Fruit fly (Drosophila melanogaster) whole organism, pupa: Measurements from ENCODE around the gene HP1c.

Experiments
- CG10348 ChIP-seq: fragments of 200-800 bp; sonication (Bioruptor generic); IDR thresholded peaks from 2 replicates; pipeline ENCODE4 v1.3.6; 2022; ENCODE audit warnings: missing biosample characterization, missing genetic modification characterization
- CG12605 ChIP-seq: fragments of 200-800 bp; sonication (Bioruptor generic); IDR thresholded peaks from 2 replicates; pipeline ENCODE4 v1.3.6; 2022; ENCODE audit warnings: missing biosample characterization, missing genetic modification characterization
- CG13204 ChIP-seq: fragments of 200-800 bp; sonication (Bioruptor generic); optimal IDR thresholded peaks from 2 replicates; lab custom pipeline; 2018; ENCODE audit warnings: missing biosample characterization, mild to moderate bottlenecking, missing genetic modification characterization, moderate library complexity
- CG14655 ChIP-seq: fragments of 200-800 bp; sonication (Bioruptor generic); optimal IDR thresholded peaks from 3 replicates; lab custom pipeline; 2017; ENCODE audit warnings: mild to moderate bottlenecking, missing biosample characterization, missing genetic modification reagents, missing genetic modification characterization
- CG15710 ChIP-seq: fragments of 200-800 bp; sonication (Bioruptor generic); optimal IDR thresholded peaks from 2 replicates; lab custom pipeline; 2018; ENCODE audit warnings: missing biosample characterization, mild to moderate bottlenecking, missing genetic modification characterization, moderate library complexity
- CG17806 ChIP-seq: fragments of 200-800 bp; sonication (Bioruptor generic); optimal IDR thresholded peaks from 2 replicates; lab custom pipeline; 2018; ENCODE audit warnings: missing biosample characterization, mild to moderate bottlenecking, missing genetic modification characterization, moderate library complexity
- CG32121 ChIP-seq: fragments of 200-800 bp; sonication (Bioruptor generic); IDR thresholded peaks from 2 replicates; pipeline ENCODE4 v1.3.6; 2022; ENCODE audit warnings: missing biosample characterization, missing genetic modification characterization
- CG34367 ChIP-seq: fragments of 200-800 bp; sonication (Bioruptor generic); optimal IDR thresholded peaks from 2 replicates; lab custom pipeline; 2018; ENCODE audit warnings: missing biosample characterization, mild to moderate bottlenecking, missing genetic modification characterization
- CG4496 ChIP-seq: fragments of 200-800 bp; sonication (Bioruptor generic); IDR thresholded peaks from 3 replicates; pipeline ENCODE4 v1.3.6; 2022; ENCODE audit warnings: missing biosample characterization, missing genetic modification characterization
- CG8159 ChIP-seq: fragments of 200-800 bp; sonication (Bioruptor generic); optimal IDR thresholded peaks from 3 replicates; lab custom pipeline; 2018; ENCODE audit warnings: missing biosample characterization, mild to moderate bottlenecking, missing genetic modification characterization, moderate library complexity
- CG8301 ChIP-seq: fragments of 200-800 bp; sonication (Bioruptor generic); optimal IDR thresholded peaks from 2 replicates; lab custom pipeline; 2018; ENCODE audit warnings: missing biosample characterization, mild to moderate bottlenecking, missing genetic modification characterization
- CG9948 ChIP-seq: fragments of 200-800 bp; sonication (Bioruptor generic); optimal IDR thresholded peaks from 2 replicates; lab custom pipeline; 2018; ENCODE audit warnings: missing biosample characterization, mild to moderate bottlenecking, missing genetic modification characterization, moderate library complexity
- D1 ChIP-seq: fragments of 200-800 bp; sonication (Bioruptor generic); optimal IDR thresholded peaks from 2 replicates; lab custom pipeline; 2018; ENCODE audit warnings: missing biosample characterization, mild to moderate bottlenecking, missing genetic modification characterization, moderate library complexity
- EcR ChIP-seq: fragments of 200-800 bp; sonication (Bioruptor generic); optimal IDR thresholded peaks from 3 replicates; lab custom pipeline; 2019; ENCODE audit warnings: missing biosample characterization, missing genetic modification characterization, mild to moderate bottlenecking, moderate library complexity, missing genetic modification reagents
- Ets98B ChIP-seq: fragments of 200-800 bp; sonication (Bioruptor generic); IDR thresholded peaks from 2 replicates; pipeline ENCODE4 v1.3.6; 2022; ENCODE audit warnings: missing biosample characterization, missing genetic modification characterization
- Pif1A ChIP-seq: fragments of 200-800 bp; sonication (Bioruptor generic); optimal IDR thresholded peaks from 3 replicates; lab custom pipeline; 2016; ENCODE audit warnings: missing biosample characterization, missing genetic modification characterization
- Pif1B ChIP-seq: fragments of 200-800 bp; sonication (Bioruptor generic); optimal IDR thresholded peaks from 3 replicates; lab custom pipeline; 2016; ENCODE audit warnings: missing biosample characterization, missing genetic modification characterization
- Snoo ChIP-seq: fragments of 200-800 bp; sonication (Bioruptor generic); optimal IDR thresholded peaks from 3 replicates; lab custom pipeline; 2017; ENCODE audit warnings: missing biosample characterization, mild to moderate bottlenecking, missing genetic modification characterization, inconsistent platforms
- fd96Ca ChIP-seq: fragments of 200-800 bp; sonication (Bioruptor generic); IDR thresholded peaks from 3 replicates; pipeline ENCODE4 v1.3.6; 2022; ENCODE audit warnings: missing biosample characterization, missing genetic modification characterization
- gl ChIP-seq: fragments of 200-800 bp; sonication (Bioruptor generic); optimal IDR thresholded peaks from 2 replicates; lab custom pipeline; 2018; ENCODE audit warnings: missing biosample characterization, mild to moderate bottlenecking, missing genetic modification characterization
- rn ChIP-seq: fragments of 200-800 bp; sonication (Bioruptor generic); IDR thresholded peaks from 2 replicates; pipeline ENCODE4 v1.3.6; 2022; ENCODE audit warnings: missing biosample characterization, missing genetic modification characterization

HP1c gene

dm6 chr3R:22767599-22767998, 22.2 kb downstream of the HP1c start, which contains the start of gene CG13841:
Gene CG13841, minus strand, starts transcription at chr3R:22767699.
- TF ChIP-seq CG9948 (tag; lab: Kevin White, UChicago) (no peak), CG15710 (no peak), Pif1A (GFP tag; lab: Kevin White, UChicago) (no peak), fd96Ca (GFP tag; lab: Robert Waterston, UW) (no peak), CG12605 (no peak), gl (no peak), Pif1B (GFP tag; lab: Kevin White, UChicago) (no peak), Snoo (tag; lab: Kevin White, UChicago) (no peak), Ets98B (GFP tag; lab: Robert Waterston, UW) (no peak), rn (GFP tag; lab: Robert Waterston, UW) (no peak)

dm6 chr3R:22768633-22769032, 23.2 kb downstream of the HP1c start, which contains the start of gene CG43091:
Gene CG43091, minus strand, starts transcription at chr3R:22768733.
- TF ChIP-seq CG8301 (no peak), Pif1B (GFP tag; lab: Kevin White, UChicago) (no peak), EcR (GFP tag; lab: Kevin White, UChicago) (no peak), rn (GFP tag; lab: Robert Waterston, UW) (no peak), CG8159 (tag; lab: Kevin White, UChicago) (no peak), CG34367 (tag; lab: Kevin White, UChicago) (no peak), CG13204 (GFP tag; lab: Kevin White, UChicago) (no peak), CG12605 (no peak), fd96Ca (GFP tag; lab: Robert Waterston, UW) (no peak), gl (no peak), Ets98B (GFP tag; lab: Robert Waterston, UW) (no peak), D1 (tag; lab: Kevin White, UChicago) (no peak), Snoo (tag; lab: Kevin White, UChicago) (no peak), CG17806 (tag; lab: Kevin White, UChicago) (no peak), CG15710 (no peak), CG4496 (GFP tag; lab: Robert Waterston, UW) (no peak), Pif1A (GFP tag; lab: Kevin White, UChicago) (no peak), CG9948 (tag; lab: Kevin White, UChicago) (no peak), CG14655 (GFP tag; lab: Kevin White, UChicago) (no peak), CG32121 (no peak)

- no peak for TF ChIP-seq D1 (tag; lab: Kevin White, UChicago)
- no peak for TF ChIP-seq Snoo (tag; lab: Kevin White, UChicago)
- no peak for TF ChIP-seq CG8159 (tag; lab: Kevin White, UChicago)
- no peak for TF ChIP-seq Pif1B (GFP tag; lab: Kevin White, UChicago)
- no peak for TF ChIP-seq EcR (GFP tag; lab: Kevin White, UChicago)
- TF ChIP-seq, all 21 proteins: peak for 0
These were observed 24.1 kb downstream of the HP1c start, which contains the start of gene CG43092 for dm6 chr3R:22769567-22769966. Gene CG43092, minus strand, starts transcription at chr3R:22769667.

dm6 chr3R:22770207-22770606, 24.8 kb downstream of the HP1c start, which contains the start of gene CG43093:
Gene CG43093, minus strand, starts transcription at chr3R:22770307.
- TF ChIP-seq CG32121 (no peak), CG8301 (no peak)
- TF ChIP-seq, all 21 proteins: peak for 0

dm6 chr3R:22770887-22771286, 25.5 kb downstream of the HP1c start, which contains the start of gene CG43094:
Gene CG43094, minus strand, starts transcription at chr3R:22770987.
- no peak for TF ChIP-seq CG14655 (GFP tag; lab: Kevin White, UChicago)
- TF ChIP-seq CG8159 (tag; lab: Kevin White, UChicago): no peak
- no peak for TF ChIP-seq Pif1B (GFP tag; lab: Kevin White, UChicago)

- TF ChIP-seq D1 (tag; lab: Kevin White, UChicago) (no peak), rn (GFP tag; lab: Robert Waterston, UW) (no peak), CG14655 (GFP tag; lab: Kevin White, UChicago) (no peak), fd96Ca (GFP tag; lab: Robert Waterston, UW) (no peak), CG9948 (tag; lab: Kevin White, UChicago) (no peak), CG8301 (no peak), Snoo (tag; lab: Kevin White, UChicago) (no peak), CG10348 (no peak), CG17806 (tag; lab: Kevin White, UChicago) (no peak)
These were observed 26.2 kb downstream of the HP1c start, which contains the start of gene CG43095 for dm6 chr3R:22771670-22772069. Gene CG43095, minus strand, starts transcription at chr3R:22771770.

dm6 chr3R:22776457-22776856, 31.0 kb downstream of the HP1c start:
- TF ChIP-seq CG32121 (no peak), CG9948 (tag; lab: Kevin White, UChicago) (no peak), gl (no peak), Ets98B (GFP tag; lab: Robert Waterston, UW) (no peak), CG8159 (tag; lab: Kevin White, UChicago) (no peak), CG17806 (tag; lab: Kevin White, UChicago) (no peak), CG14655 (GFP tag; lab: Kevin White, UChicago) (no peak), CG34367 (tag; lab: Kevin White, UChicago) (no peak), fd96Ca (GFP tag; lab: Robert Waterston, UW) (no peak), rn (GFP tag; lab: Robert Waterston, UW) (no peak), D1 (tag; lab: Kevin White, UChicago) (no peak), CG13204 (GFP tag; lab: Kevin White, UChicago) (no peak), CG4496 (GFP tag; lab: Robert Waterston, UW) (no peak), Pif1B (GFP tag; lab: Kevin White, UChicago) (no peak)
